Fruit fly (Drosophila melanogaster) whole organism, larva: Measurements from ENCODE around the gene kri.

Experiments
- noc ChIP-seq: fragments of 200-800 bp; sonication (Bioruptor generic); optimal IDR thresholded peaks from 3 replicates; lab custom pipeline; 2019; ENCODE audit warnings: missing biosample characterization, mild to moderate bottlenecking, missing genetic modification characterization, moderate library complexity

Gene kri

dm6 chr3L:5820793-5821192, 10.0 kb downstream of the kri start:
- no peak for TF ChIP-seq noc (tag; lab: Kevin White, UChicago)

- no peak for TF ChIP-seq noc (tag; lab: Kevin White, UChicago)
These were observed 10.7 kb downstream of the kri start for dm6 chr3L:5821506-5821905.

DNA sequence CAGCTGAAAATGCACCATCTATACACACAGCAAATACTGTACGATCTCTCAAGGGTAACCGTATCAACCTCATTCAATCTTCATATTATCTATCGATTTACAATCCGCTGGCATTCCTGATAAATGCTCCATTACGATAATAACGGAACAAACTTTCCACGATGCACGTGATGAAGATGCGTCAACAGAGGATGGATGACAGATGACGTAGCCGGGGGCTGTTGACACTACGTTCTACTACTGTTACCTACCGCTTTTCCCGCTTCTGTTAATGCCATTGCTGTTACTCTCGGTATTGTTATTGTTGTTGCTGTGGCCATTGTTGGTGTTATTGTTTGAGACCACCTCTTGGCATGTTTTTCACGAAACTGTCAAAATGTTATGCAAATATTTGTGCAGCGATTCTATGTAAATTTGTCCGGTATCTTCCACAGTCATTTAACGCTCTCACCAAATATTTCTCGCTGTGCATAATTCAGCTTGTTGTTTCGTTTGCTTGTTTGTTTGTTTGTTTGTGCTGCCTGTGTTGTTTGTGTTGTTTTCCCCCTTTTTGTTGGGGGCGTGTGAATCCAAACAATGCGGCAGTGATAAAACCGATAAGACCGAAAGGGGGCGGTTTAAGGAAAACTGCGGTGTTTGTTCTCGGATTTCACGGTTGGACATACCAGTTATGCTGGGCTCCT, 13.1 kb downstream of the kri start:
- TF ChIP-seq noc (tag; lab: Kevin White, UChicago), result peak; percentile 46

DNA sequence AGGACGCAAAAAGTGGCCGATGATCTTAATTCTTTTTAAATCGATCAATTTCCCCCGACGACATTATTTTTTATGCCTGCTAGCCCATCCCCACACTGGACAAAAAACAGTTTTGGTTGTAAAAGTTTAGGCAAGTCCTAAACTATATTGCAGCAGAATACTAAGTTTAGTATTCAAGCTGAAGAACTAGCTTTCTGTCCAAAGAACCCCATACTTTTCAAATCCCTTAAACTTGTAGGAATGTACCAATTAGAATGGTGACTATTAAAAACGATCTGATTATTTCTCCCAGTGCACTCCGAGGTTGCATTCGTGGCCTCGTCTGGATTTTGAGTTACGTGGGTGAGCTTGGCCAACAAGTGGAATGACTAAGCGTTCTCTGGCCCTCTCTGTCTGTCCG, 14.7 kb downstream of the kri start:
- TF ChIP-seq noc (tag; lab: Kevin White, UChicago), result no peak

DNA sequence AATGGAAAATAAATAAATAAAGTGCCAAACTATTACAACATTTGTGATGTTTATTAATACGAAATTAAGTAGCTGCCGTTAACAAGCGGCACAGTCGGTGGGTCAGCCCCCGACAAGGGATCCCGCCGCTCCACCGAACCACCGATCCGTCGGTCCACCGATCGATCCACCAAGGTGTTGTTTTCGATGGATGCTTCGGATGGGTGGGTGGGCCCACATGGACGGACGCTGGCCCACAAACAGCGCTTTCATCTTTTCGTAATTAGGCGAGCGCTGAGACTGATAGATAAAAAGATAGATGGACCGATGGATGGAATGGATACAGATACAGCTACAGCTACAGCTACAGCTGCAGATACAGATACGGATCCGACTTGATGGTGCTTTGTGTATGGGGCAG, 17.5 kb downstream of the kri start:
- TF ChIP-seq noc (tag; lab: Kevin White, UChicago), result no peak

dm6 chr3L:5828684-5829083, 17.9 kb downstream of the kri start:
- no peak for TF ChIP-seq noc (tag; lab: Kevin White, UChicago)

- no peak for TF ChIP-seq noc (tag; lab: Kevin White, UChicago)
These were observed 19.9 kb downstream of the kri start for dm6 chr3L:5830649-5831048.

dm6 chr3L:5831890-5832289, 21.1 kb downstream of the kri start:
- TF ChIP-seq noc (tag; lab: Kevin White, UChicago), result no peak

dm6 chr3L:5833761-5834160, 23.0 kb downstream of the kri start:
- TF ChIP-seq noc (tag; lab: Kevin White, UChicago), result no peak

DNA sequence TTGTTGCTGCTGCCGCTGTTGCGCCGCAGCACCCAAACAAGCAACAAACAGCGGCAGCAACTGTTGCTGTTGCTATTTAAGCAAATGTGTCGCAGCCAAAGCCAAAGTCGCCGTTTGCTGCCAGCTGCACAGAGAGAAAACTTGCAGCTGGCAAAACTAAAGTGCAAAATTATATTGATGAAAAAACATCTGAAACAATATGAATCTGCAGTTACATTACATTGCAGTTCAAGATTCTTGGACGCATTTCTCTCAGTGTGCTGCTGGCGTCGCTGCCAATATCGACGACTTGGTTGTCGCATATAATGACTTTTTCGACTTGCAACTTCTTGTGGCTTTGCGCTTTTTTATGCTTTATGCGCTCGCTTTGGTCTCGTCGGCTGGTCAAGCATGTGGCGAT, 23.5 kb downstream of the kri start:
- TF ChIP-seq noc (tag; lab: Kevin White, UChicago), result no peak

- no peak for TF ChIP-seq noc (tag; lab: Kevin White, UChicago)
These were observed 24.0 kb downstream of the kri start for dm6 chr3L:5834798-5835197.

DNA sequence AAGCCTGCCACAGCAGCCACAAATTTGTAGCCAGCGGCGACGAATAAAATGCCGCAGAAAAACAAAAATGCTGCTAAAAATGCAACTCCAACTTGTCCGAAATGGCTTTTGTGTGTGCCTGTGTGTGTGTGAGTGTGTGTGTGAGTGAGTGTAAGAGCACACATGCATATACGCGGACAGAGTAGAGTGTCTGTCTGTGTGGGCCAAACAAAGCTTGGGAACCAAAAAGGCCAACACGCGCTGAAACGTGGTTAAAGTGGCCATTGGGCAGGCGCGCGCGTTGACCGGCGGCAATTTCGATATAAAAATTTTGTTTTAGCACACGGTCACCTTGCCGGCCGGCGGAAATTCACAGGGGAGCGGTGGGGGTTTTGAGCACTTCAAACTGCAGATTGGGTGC, 24.7 kb downstream of the kri start:
- no peak for TF ChIP-seq noc (tag; lab: Kevin White, UChicago)

- no peak for TF ChIP-seq noc (tag; lab: Kevin White, UChicago)
These were observed 25.3 kb downstream of the kri start for dm6 chr3L:5835887-5836646.

- TF ChIP-seq noc (tag; lab: Kevin White, UChicago), result no peak
These were observed 27.5 kb downstream of the kri start for dm6 chr3L:5838295-5838694.

DNA sequence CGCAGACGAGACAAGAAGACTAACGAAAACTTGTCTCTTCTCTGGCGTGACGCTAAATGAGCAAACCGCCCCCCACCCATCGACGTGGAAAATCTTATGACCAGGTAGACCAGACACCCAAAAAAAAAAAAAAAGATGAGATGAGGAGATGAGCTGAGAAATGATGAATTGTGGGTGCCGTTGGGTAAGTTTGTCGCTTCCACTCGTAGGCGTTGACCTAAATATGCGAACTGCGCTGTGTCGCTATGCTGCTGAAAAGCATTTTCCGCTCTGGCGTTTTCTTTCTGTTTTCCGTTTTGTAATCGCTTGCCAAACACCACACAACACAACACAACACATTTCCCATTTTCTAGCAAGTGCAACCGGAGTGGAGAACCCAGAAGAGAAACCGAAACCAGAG, 28.1 kb downstream of the kri start:
- TF ChIP-seq noc (tag; lab: Kevin White, UChicago), result no peak

- no peak for TF ChIP-seq noc (tag; lab: Kevin White, UChicago)
These were observed 30.1 kb downstream of the kri start for dm6 chr3L:5840847-5841246.
